Worm (Caenorhabditis elegans) whole organism, L4/young adult: Measurements from ENCODE around the gene F22B7.3.
A peak's percentile ranks its signal among the peaks of the same experiment; 100 is the strongest.

Experiments used
- W03F9.2 ChIP-seq: fragments of 150-350 bp; optimal IDR thresholded peaks from 2 replicates; lab custom pipeline; 2014; ENCODE audit warnings: missing biosample characterization, missing genetic modification characterization
- dao-5 ChIP-seq: sonication (generic microtip); optimal IDR thresholded peaks from 2 replicates; lab custom pipeline; 2016; ENCODE audit warnings: missing genotype, missing genetic modification characterization, moderate library complexity, missing compliant biosample characterization
- him-1 ChIP-seq: sonication (generic microtip); optimal IDR thresholded peaks from 2 replicates; lab custom pipeline; 2016; ENCODE audit warnings: missing genotype, missing genetic modification reagents, missing genetic modification characterization, missing compliant biosample characterization

F22B7.3 gene

ce11 chrIII:8656957-8657356 lies 8.3 kb downstream of the F22B7.3 start:
- TF ChIP-seq him-1 (no peak), dao-5 (tag; lab: Kevin White, UChicago) (no peak), W03F9.2 (tag; lab: Kevin White, UChicago) (no peak)

- no peak for TF ChIP-seq him-1
- TF ChIP-seq dao-5 (tag; lab: Kevin White, UChicago): no peak
- no peak for TF ChIP-seq W03F9.2 (tag; lab: Kevin White, UChicago)
These were observed 9.1 kb downstream of the F22B7.3 start for ce11 chrIII:8657676-8658366.

ce11 chrIII:8658367-8658761 lies 9.7 kb downstream of the F22B7.3 start:
- peak; percentile 91 for TF ChIP-seq W03F9.2 (tag; lab: Kevin White, UChicago)
- peak; percentile 76 for TF ChIP-seq him-1
- TF ChIP-seq dao-5 (tag; lab: Kevin White, UChicago): no peak

ce11 chrIII:8663143-8663542 lies 14.5 kb downstream of the F22B7.3 start:
- TF ChIP-seq dao-5 (tag; lab: Kevin White, UChicago) (no peak), W03F9.2 (tag; lab: Kevin White, UChicago) (no peak), him-1 (no peak)

- TF ChIP-seq W03F9.2 (tag; lab: Kevin White, UChicago) (no peak), him-1 (no peak), dao-5 (tag; lab: Kevin White, UChicago) (no peak)
These were observed 16.3 kb downstream of the F22B7.3 start, which contains the start of gene F22B7.1 for ce11 chrIII:8664897-8665388. F22B7.1 (plus strand) TSS chrIII:8665338.

- no peak for TF ChIP-seq him-1
- TF ChIP-seq W03F9.2 (tag; lab: Kevin White, UChicago): no peak
- TF ChIP-seq dao-5 (tag; lab: Kevin White, UChicago): no peak
These were observed 18.7 kb downstream of the F22B7.3 start, which contains the start of gene dpy-19 for ce11 chrIII:8667382-8667781. dpy-19 (minus strand) TSS chrIII:8667482.

ce11 chrIII:8668717-8669116 lies 20.0 kb downstream of the F22B7.3 start:
- TF ChIP-seq him-1 (no peak), dao-5 (tag; lab: Kevin White, UChicago) (no peak), W03F9.2 (tag; lab: Kevin White, UChicago) (no peak)

ce11 chrIII:8674980-8675485 lies 26.3 kb downstream of the F22B7.3 start, which contains the start of gene pgl-2:
pgl-2 (minus strand) TSS chrIII:8675435.
- TF ChIP-seq him-1 (no peak), W03F9.2 (tag; lab: Kevin White, UChicago) (no peak), dao-5 (tag; lab: Kevin White, UChicago) (no peak)

ce11 chrIII:8678371-8678770 lies 29.7 kb downstream of the F22B7.3 start:
- TF ChIP-seq dao-5 (tag; lab: Kevin White, UChicago) (peak; percentile 61), W03F9.2 (tag; lab: Kevin White, UChicago) (peak; percentile 18), him-1 (peak; percentile 75)

ce11 chrIII:8683679-8684263 lies 35.1 kb downstream of the F22B7.3 start, which contains the start of gene fli-1:
fli-1 (minus strand) TSS chrIII:8683736.
- TF ChIP-seq W03F9.2 (tag; lab: Kevin White, UChicago): peak; percentile 52
- no peak for TF ChIP-seq dao-5 (tag; lab: Kevin White, UChicago)
- no peak for TF ChIP-seq him-1

- TF ChIP-seq W03F9.2 (tag; lab: Kevin White, UChicago) (no peak), him-1 (no peak), dao-5 (tag; lab: Kevin White, UChicago) (no peak)
These were observed 35.7 kb downstream of the F22B7.3 start, which contains the start of gene anmt-1 for ce11 chrIII:8684421-8684820. anmt-1 (plus strand) TSS chrIII:8684808.

- TF ChIP-seq him-1: no peak
- TF ChIP-seq dao-5 (tag; lab: Kevin White, UChicago): no peak
- no peak for TF ChIP-seq W03F9.2 (tag; lab: Kevin White, UChicago)
These were observed 37.0 kb downstream of the F22B7.3 start for ce11 chrIII:8685590-8686240.

ce11 chrIII:8688438-8688946 lies 39.8 kb downstream of the F22B7.3 start, which contains the start of gene hadb-1:
hadb-1 (minus strand) TSS chrIII:8688488.
- TF ChIP-seq dao-5 (tag; lab: Kevin White, UChicago): no peak
- TF ChIP-seq W03F9.2 (tag; lab: Kevin White, UChicago): no peak
- no peak for TF ChIP-seq him-1
